Worm (Caenorhabditis elegans): Measurements from ENCODE around the gene mab-7.

- no peak for TF ChIP-seq lsy-2 (tag; optimal IDR thresholded peaks at IDR 0.05)
- TF ChIP-seq pha-4 (tag; optimal IDR thresholded peaks at IDR 0.05) = no peak
- no peak for TF ChIP-seq elt-3 (tag; optimal IDR thresholded peaks at IDR 0.05)
- TF ChIP-seq nhr-28 (tag; optimal IDR thresholded peaks at IDR 0.05) = no peak
- TF ChIP-seq elt-1 (tag; optimal IDR thresholded peaks at IDR 0.05; ENCODE audit: borderline replicate concordance, insufficient read depth) = no peak
These were observed 40.5 kb upstream of the mab-7 start, which contains the start of gene F53H8.3 for ce11 chrX:938269-938883.

Measured in whole organism, mixed stage, embryonic.